Worm (Caenorhabditis elegans) whole organism, L4 larva: ENCODE data around the gene dhs-7.

Experiments
- F10B5.3 ChIP-seq: sonication (generic microtip); optimal IDR thresholded peaks from 2 replicates; lab custom pipeline; 2016; ENCODE audit warnings: mild to moderate bottlenecking, missing genetic modification characterization, missing compliant biosample characterization
- F49E8.2 ChIP-seq: sonication (generic microtip); optimal IDR thresholded peaks from 2 replicates; lab custom pipeline; 2016; ENCODE audit warnings: missing compliant biosample characterization, mild to moderate bottlenecking, missing genetic modification characterization, borderline replicate concordance
- R02D3.7 ChIP-seq: fragments of 150-350 bp; sonication (generic microtip); optimal IDR thresholded peaks from 3 replicates; lab custom pipeline; 2014; ENCODE audit warnings: missing biosample characterization, missing genetic modification characterization
- T20F7.1 ChIP-seq: fragments of 200-800 bp; sonication (Bioruptor generic); optimal IDR thresholded peaks from 2 replicates; lab custom pipeline; 2018; ENCODE audit warnings: mild to moderate bottlenecking, missing genetic modification characterization, missing compliant biosample characterization
- T26A8.4 ChIP-seq: fragments of 200-800 bp; sonication (Bioruptor generic); IDR thresholded peaks from 2 replicates; pipeline ENCODE4 v1.3.6; 2022; ENCODE audit warnings: missing genetic modification characterization, missing compliant biosample characterization
- Y5F2A.4 ChIP-seq: fragments of 200-800 bp; sonication (Bioruptor generic); optimal IDR thresholded peaks from 2 replicates; lab custom pipeline; 2018; ENCODE audit warnings: mild to moderate bottlenecking, missing genetic modification characterization, missing compliant biosample characterization
- aha-1 ChIP-seq: fragments of 150-350 bp; peaks from one replicate; lab custom pipeline; 2014; ENCODE audit warnings: missing biosample characterization, missing genetic modification characterization
- ama-1 ChIP-seq: fragments of 150-350 bp; optimal IDR thresholded peaks from 2 replicates; lab custom pipeline; 2014; ENCODE audit warnings: inconsistent platforms, mixed read lengths
- arid-1 ChIP-seq: fragments of 200-800 bp; sonication (Bioruptor generic); conservative IDR thresholded peaks from 2 replicates; pipeline ENCODE4 v1.3.6; 2022; ENCODE audit warnings: missing genetic modification reagents, missing genetic modification characterization, missing compliant biosample characterization
- attf-4 ChIP-seq: sonication (generic microtip); optimal IDR thresholded peaks from 3 replicates; lab custom pipeline; 2017; ENCODE audit warnings: missing biosample characterization, missing genetic modification characterization
- ceh-28 ChIP-seq: fragments of 150-350 bp; optimal IDR thresholded peaks from 2 replicates; lab custom pipeline; 2014; ENCODE audit warnings: missing biosample characterization, missing genetic modification reagents, missing genetic modification characterization
- ceh-32 ChIP-seq: sonication (generic microtip); optimal IDR thresholded peaks from 2 replicates; lab custom pipeline; 2016; ENCODE audit warnings: mild to moderate bottlenecking, missing genetic modification characterization, missing compliant biosample characterization; ENCODE audit not compliant: poor library complexity
- ceh-62 ChIP-seq: sonication (generic microtip); optimal IDR thresholded peaks from 2 replicates; lab custom pipeline; 2017; ENCODE audit warnings: missing biosample characterization, missing genetic modification characterization
- ceh-82 ChIP-seq: sonication (generic microtip); optimal IDR thresholded peaks from 2 replicates; lab custom pipeline; 2017; ENCODE audit warnings: missing biosample characterization, missing genetic modification characterization
- ces-1 ChIP-seq: fragments of 150-350 bp; sonication (generic microtip); optimal IDR thresholded peaks from 4 replicates; lab custom pipeline; 2014; ENCODE audit warnings: missing biosample characterization, missing genetic modification reagents, missing genetic modification characterization
- cey-2 ChIP-seq: sonication (generic microtip); optimal IDR thresholded peaks from 3 replicates; lab custom pipeline; 2017; ENCODE audit warnings: missing genetic modification characterization, mild to moderate bottlenecking, missing compliant biosample characterization, antibody characterized with exemption, borderline replicate concordance; ENCODE audit not compliant: insufficient read depth
- daf-16 ChIP-seq, 3 experiments: sonication (generic microtip); optimal IDR thresholded peaks; 2 replicates each; lab custom pipeline; 2016 to 2017; ENCODE audit warnings: missing genetic modification characterization in 3 of 3, missing genetic modification reagents in 3 of 3, mild to moderate bottlenecking in 2 of 3, missing compliant biosample characterization in 2 of 3, missing biosample characterization in 1 of 3, moderate library complexity in 1 of 3
- daf-19 ChIP-seq: fragments of 200-800 bp; sonication (Bioruptor generic); conservative IDR thresholded peaks from 2 replicates; pipeline ENCODE4 v1.3.6; 2022; ENCODE audit warnings: missing genetic modification characterization, missing compliant biosample characterization
- dmd-8 ChIP-seq: fragments of 200-800 bp; sonication (Bioruptor generic); IDR thresholded peaks from 2 replicates; pipeline ENCODE4 v1.3.6; 2022; ENCODE audit warnings: missing genetic modification characterization, missing compliant biosample characterization
- dpl-1 ChIP-seq: fragments of 150-350 bp; optimal IDR thresholded peaks from 2 replicates; lab custom pipeline; 2014; ENCODE audit warnings: missing biosample characterization, missing genetic modification reagents, missing genetic modification characterization
- dve-1 ChIP-seq: sonication (generic microtip); optimal IDR thresholded peaks from 2 replicates; lab custom pipeline; 2017; ENCODE audit warnings: antibody characterized with exemption, mild to moderate bottlenecking, missing genetic modification characterization, missing compliant biosample characterization; ENCODE audit not compliant: insufficient read depth
- lin-1 ChIP-seq: fragments of 200-800 bp; sonication (Bioruptor generic); IDR thresholded peaks from 2 replicates; pipeline ENCODE4 v1.3.6; 2022; ENCODE audit warnings: missing genetic modification reagents, missing genetic modification characterization, missing compliant biosample characterization
- lin-13 ChIP-seq: fragments of 150-350 bp; optimal IDR thresholded peaks from 2 replicates; lab custom pipeline; 2014; ENCODE audit warnings: missing biosample characterization, missing genetic modification reagents, missing genetic modification characterization
- lin-38 ChIP-seq: fragments of 200-800 bp; sonication (Bioruptor generic); IDR thresholded peaks from 2 replicates; pipeline ENCODE4 v1.3.6; 2022; ENCODE audit warnings: missing genetic modification reagents, missing genetic modification characterization, missing compliant biosample characterization
- lir-3 ChIP-seq: sonication (generic microtip); optimal IDR thresholded peaks from 2 replicates; lab custom pipeline; 2016; ENCODE audit warnings: mild to moderate bottlenecking, missing genetic modification characterization, missing compliant biosample characterization
- lsy-2 ChIP-seq, 2 experiments: fragments of 150-350 bp in 1 of 2; sonication (generic microtip) in 1 of 2; optimal IDR thresholded peaks; 2 replicates each; lab custom pipeline; 2014 to 2017; ENCODE audit warnings: missing biosample characterization in 2 of 2, missing genetic modification characterization in 2 of 2
- madf-5 ChIP-seq, 2 experiments: fragments of 200-800 bp; sonication (Bioruptor generic); IDR thresholded peaks; 2 replicates each; pipeline ENCODE4 v1.3.6; 2022; ENCODE audit warnings: missing compliant biosample characterization in 2 of 2, missing genetic modification characterization in 2 of 2
- mdt-29 ChIP-seq: fragments of 200-800 bp; sonication (Bioruptor generic); IDR thresholded peaks from 2 replicates; pipeline ENCODE4 v1.3.6; 2022; ENCODE audit warnings: missing genetic modification reagents, missing genetic modification characterization, missing compliant biosample characterization
- mep-1 ChIP-seq: fragments of 150-350 bp; sonication (generic microtip); optimal IDR thresholded peaks from 3 replicates; lab custom pipeline; 2014; ENCODE audit warnings: missing biosample characterization, missing genetic modification characterization
- mes-2 ChIP-seq: sonication (generic microtip); optimal IDR thresholded peaks from 2 replicates; lab custom pipeline; 2016; ENCODE audit warnings: missing genotype, mild to moderate bottlenecking, missing genetic modification characterization, missing compliant biosample characterization; ENCODE audit not compliant: poor library complexity, severe bottlenecking
- nhr-28 ChIP-seq: fragments of 150-350 bp; optimal IDR thresholded peaks from 2 replicates; lab custom pipeline; 2014; ENCODE audit warnings: missing biosample characterization, missing genetic modification characterization
- nhr-41 ChIP-seq: fragments of 200-800 bp; sonication (Bioruptor generic); IDR thresholded peaks from 2 replicates; pipeline ENCODE4 v1.3.6; 2022; ENCODE audit warnings: missing genetic modification reagents, missing genetic modification characterization, missing compliant biosample characterization
- set-16 ChIP-seq: fragments of 200-800 bp; sonication (Bioruptor generic); IDR thresholded peaks from 2 replicates; pipeline ENCODE4 v1.3.6; 2022; ENCODE audit warnings: missing genetic modification reagents, missing genetic modification characterization, missing compliant biosample characterization
- spr-3 ChIP-seq: fragments of 200-800 bp; sonication (Bioruptor generic); optimal IDR thresholded peaks from 2 replicates; lab custom pipeline; 2018; ENCODE audit warnings: mild to moderate bottlenecking, missing genetic modification characterization, missing compliant biosample characterization
- tag-97 ChIP-seq: fragments of 200-800 bp; sonication (Bioruptor generic); IDR thresholded peaks from 2 replicates; pipeline ENCODE4 v1.3.6; 2022; ENCODE audit warnings: missing genetic modification characterization, missing compliant biosample characterization
- zfp-3 ChIP-seq: fragments of 200-800 bp; sonication (Bioruptor generic); conservative IDR thresholded peaks from 2 replicates; pipeline ENCODE4 v1.3.6; 2022; ENCODE audit warnings: missing genetic modification reagents, missing genetic modification characterization, missing compliant biosample characterization
- zip-11 ChIP-seq: fragments of 200-800 bp; sonication (Bioruptor generic); IDR thresholded peaks from 2 replicates; pipeline ENCODE4 v1.3.6; 2022; ENCODE audit warnings: missing genetic modification characterization, missing compliant biosample characterization
- zip-2 ChIP-seq: fragments of 150-350 bp; optimal IDR thresholded peaks from 2 replicates; lab custom pipeline; 2014; ENCODE audit warnings: missing biosample characterization, missing genetic modification characterization
- ztf-7 ChIP-seq: fragments of 150-350 bp; optimal IDR thresholded peaks from 2 replicates; lab custom pipeline; 2014; ENCODE audit warnings: missing biosample characterization, missing genetic modification characterization

The dhs-7 gene

DNA sequence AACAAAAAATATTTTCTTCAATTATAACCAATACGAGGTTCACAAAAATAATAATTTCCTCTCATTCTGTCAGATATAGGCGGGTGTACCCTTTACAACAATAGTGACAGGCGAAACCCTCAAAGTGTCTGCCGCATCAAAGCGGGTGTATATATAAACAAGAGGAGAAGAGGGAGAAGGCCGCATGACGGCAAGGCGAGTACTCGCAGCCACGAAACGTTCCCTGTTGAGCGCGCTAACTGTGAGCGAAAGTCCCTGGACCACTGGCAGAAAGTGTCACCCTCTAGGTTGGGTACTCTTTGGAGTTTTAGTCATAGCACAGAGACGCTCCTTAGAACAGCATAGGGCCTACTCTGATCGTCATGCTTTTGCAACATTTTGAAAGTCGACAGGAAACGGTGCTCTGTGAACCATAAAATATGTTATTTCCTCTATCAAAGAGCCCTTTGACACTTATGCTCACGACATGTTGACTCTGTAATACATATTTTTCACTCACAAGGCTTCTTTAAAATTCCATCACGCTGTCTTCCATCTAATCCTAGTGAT is 8.1 kb downstream of the dhs-7 start, which contains the start of gene pcrg-1 (continued):
- peak; percentile 72 for TF ChIP-seq F10B5.3 (tag; lab: Kevin White, UChicago)
- TF ChIP-seq ceh-62 (tag; lab: Kevin White, UChicago): no peak
- TF ChIP-seq lin-38 (GFP tag; lab: Robert Waterston, UW): peak; percentile 84
- no peak for TF ChIP-seq tag-97 (GFP tag; lab: Robert Waterston, UW)
- peak; percentile 81 to 87 for TF ChIP-seq daf-16 (GFP tag; optimal IDR thresholded peaks at IDR 0.05; lab: Kevin White, UChicago)
- peak; percentile 60 for TF ChIP-seq daf-16 (tag; optimal IDR thresholded peaks at IDR 0.05; lab: Kevin White, UChicago)
- peak; percentile 66 for TF ChIP-seq lin-1 (GFP tag; lab: Robert Waterston, UW)
- peak; percentile 73 for TF ChIP-seq mes-2 (tag; lab: Kevin White, UChicago)
- TF ChIP-seq madf-5 (GFP tag; IDR thresholded peaks at IDR 0.05; lab: Robert Waterston, UW): peak; percentile 23 to 70; a peak in 1 of 4 replicates
- no peak for TF ChIP-seq attf-4
- TF ChIP-seq dve-1: peak; percentile 57
- no peak for TF ChIP-seq ces-1 (GFP tag; lab: Kevin White, UChicago)
- TF ChIP-seq zip-2 (tag; lab: Kevin White, UChicago): peak; percentile 35
- peak; percentile 64 for TF ChIP-seq lin-13 (GFP tag; lab: Kevin White, UChicago)
- TF ChIP-seq ceh-82 (tag; lab: Kevin White, UChicago): no peak
- TF ChIP-seq spr-3 (GFP tag; lab: Kevin White, UChicago): peak; percentile 59
- peak; percentile 66 for TF ChIP-seq zip-11 (GFP tag; lab: Robert Waterston, UW)
- TF ChIP-seq F49E8.2 (tag; lab: Kevin White, UChicago): peak; percentile 73
- peak; percentile 35 for TF ChIP-seq T20F7.1
- no peak for TF ChIP-seq cey-2 (tag; lab: Kevin White, UChicago)
- TF ChIP-seq T26A8.4 (GFP tag; lab: Robert Waterston, UW): peak; percentile 91
- peak; percentile 63; the same call in 1 of the 2 replicates for TF ChIP-seq daf-19 (GFP tag; lab: Robert Waterston, UW)
- peak; percentile 82 for TF ChIP-seq Y5F2A.4 (GFP tag; lab: Kevin White, UChicago)
- TF ChIP-seq ama-1 (lab: Kevin White, UChicago): no peak
- TF ChIP-seq dmd-8 (GFP tag; lab: Robert Waterston, UW): peak; percentile 94
- peak; percentile 80 for TF ChIP-seq mdt-29
- TF ChIP-seq zfp-3 (GFP tag; lab: Robert Waterston, UW): peak; percentile 51; the same call in 1 of the 2 replicates
- TF ChIP-seq ceh-32 (tag; lab: Kevin White, UChicago): no peak
- no peak for TF ChIP-seq ceh-28 (tag; lab: Kevin White, UChicago)

DNA sequence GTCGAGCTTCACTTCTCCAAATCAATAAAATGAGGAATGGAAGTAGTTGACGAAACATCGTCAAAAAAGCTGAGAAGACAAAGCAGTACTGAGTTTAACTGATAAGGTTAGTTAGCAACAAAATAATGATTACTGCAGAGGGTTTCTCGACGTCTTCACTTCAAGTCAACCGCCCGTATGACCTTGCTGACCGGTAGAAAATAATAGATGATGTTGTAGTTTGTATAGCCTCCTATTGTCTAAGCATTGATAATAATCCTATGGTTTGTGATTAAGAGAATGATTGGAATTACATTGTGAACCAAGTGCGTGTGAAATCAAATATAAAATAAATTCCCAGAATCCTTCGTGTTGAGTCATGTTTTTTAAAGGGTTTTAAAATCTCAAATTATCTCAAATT is 9.0 kb downstream of the dhs-7 start, which contains the start of gene E04F6.6:
E04F6.6 (minus strand) TSS at position 258 of the 400 bp plus-strand sequence.
- TF ChIP-seq aha-1 (tag; lab: Kevin White, UChicago): peak; percentile 30
- TF ChIP-seq nhr-28 (tag; lab: Kevin White, UChicago): peak; percentile 87
- TF ChIP-seq R02D3.7 (tag; lab: Kevin White, UChicago): no peak
- TF ChIP-seq dpl-1 (GFP tag; lab: Kevin White, UChicago): no peak

DNA sequence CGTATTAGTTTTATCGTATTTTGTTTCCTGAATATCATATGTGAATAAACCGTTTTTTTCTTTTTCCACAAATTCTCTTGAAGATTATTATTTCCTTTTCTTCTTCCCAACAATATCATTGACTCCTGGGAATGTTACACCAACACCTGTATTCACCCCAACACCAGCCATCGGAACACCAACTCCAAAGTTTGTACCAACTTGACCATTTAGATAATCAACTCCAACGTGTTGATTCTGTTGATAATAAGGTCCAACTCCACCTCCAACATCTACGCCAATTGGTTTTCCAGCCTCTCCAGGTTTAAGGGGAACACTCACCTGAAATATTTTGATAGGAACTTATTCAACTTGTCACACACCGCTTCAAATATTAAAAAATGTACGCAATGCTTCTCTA is 10.8 kb downstream of the dhs-7 start:
- TF ChIP-seq daf-16 (GFP tag; optimal IDR thresholded peaks at IDR 0.05; lab: Kevin White, UChicago) (no peak), daf-16 (tag; optimal IDR thresholded peaks at IDR 0.05; lab: Kevin White, UChicago) (peak; percentile 14), lir-3 (tag; lab: Kevin White, UChicago) (no peak), set-16 (GFP tag; lab: Robert Waterston, UW) (no peak), nhr-28 (tag; lab: Kevin White, UChicago) (no peak), tag-97 (GFP tag; lab: Robert Waterston, UW) (no peak), lin-38 (GFP tag; lab: Robert Waterston, UW) (peak; percentile 17; the same call in 1 of the 2 replicates), aha-1 (tag; lab: Kevin White, UChicago) (peak; percentile 95), lsy-2 (tag; optimal IDR thresholded peaks at IDR 0.05; lab: Kevin White, UChicago) (no peak), nhr-41 (GFP tag; lab: Robert Waterston, UW) (no peak), arid-1 (no peak), dmd-8 (GFP tag; lab: Robert Waterston, UW) (0 out of 2 replicates have a peak, but pooled peaks have one; percentile 55), mdt-29 (no peak), mep-1 (tag; lab: Kevin White, UChicago) (peak; percentile 29), ztf-7 (tag; lab: Kevin White, UChicago) (no peak)
